Fruit fly (Drosophila melanogaster): ENCODE results near the gene ort.
A peak's percentile ranks its signal among the peaks of the same experiment; 100 is the strongest.

ort gene

DNA sequence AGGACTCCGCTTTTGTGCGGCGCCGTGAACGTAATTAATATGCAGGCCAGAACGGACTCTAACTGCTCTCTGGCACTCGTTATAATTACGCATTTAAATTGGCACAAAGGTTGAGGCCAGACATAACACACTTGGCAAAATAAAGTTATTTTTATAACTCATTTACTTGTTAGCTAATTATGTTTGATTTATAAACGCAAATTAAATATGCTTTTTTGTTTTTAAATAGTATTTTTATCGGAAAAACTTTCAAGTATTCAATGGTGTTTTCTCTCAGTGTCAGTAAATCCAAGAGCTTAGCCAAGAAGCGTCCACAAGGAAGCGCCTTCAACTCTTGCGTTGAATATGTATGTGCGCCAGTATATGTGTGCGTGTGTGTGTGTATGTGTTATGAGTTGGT, 13.4 kb downstream of the ort start (continued):
- TF ChIP-seq inv (GFP tag; IDR thresholded peaks at IDR 0.05; ENCODE audit: partially characterized antibody), result no peak
- TF ChIP-seq CG12769 (tag; optimal IDR thresholded peaks at IDR 0.05), result no peak
- no peak for TF ChIP-seq D (optimal IDR thresholded peaks at IDR 0.05)
- no peak for TF ChIP-seq D (GFP tag; optimal IDR thresholded peaks at IDR 0.05)
- TF ChIP-seq ac (GFP tag; optimal IDR thresholded peaks at IDR 0.05), result no peak
- no peak for TF ChIP-seq D19A (tag; optimal IDR thresholded peaks at IDR 0.05)
- peak; percentile 40 for TF ChIP-seq gem (tag; optimal IDR thresholded peaks at IDR 0.05)
- no peak for TF ChIP-seq wek (GFP tag; optimal IDR thresholded peaks at IDR 0.05)
- no peak for TF ChIP-seq CG18764 (GFP tag; optimal IDR thresholded peaks at IDR 0.05)
- TF ChIP-seq Med (GFP tag), result peak; percentile 25
- TF ChIP-seq CG6765 (GFP tag; optimal IDR thresholded peaks at IDR 0.05), result peak; percentile 25
- TF ChIP-seq Ptx1 (GFP tag; IDR thresholded peaks at IDR 0.05), result peak; percentile 27; the same call in 1 of the 2 replicates
- no peak for TF ChIP-seq Ets65A (GFP tag)
- no peak for TF ChIP-seq klu (GFP tag; IDR thresholded peaks at IDR 0.05)
- peak; percentile 61 for TF ChIP-seq vvl (GFP tag; IDR thresholded peaks at IDR 0.05)
- TF ChIP-seq Fer2 (tag; optimal IDR thresholded peaks at IDR 0.05), result no peak
- TF ChIP-seq CG43689 (GFP tag; IDR thresholded peaks at IDR 0.05), result no peak
- peak; percentile 37 for TF ChIP-seq CG11504 (tag; optimal IDR thresholded peaks at IDR 0.05)
- no peak for TF ChIP-seq CG8089 (GFP tag; optimal IDR thresholded peaks at IDR 0.05)
- TF ChIP-seq CG31388 (GFP tag; optimal IDR thresholded peaks at IDR 0.05), result no peak
- no peak for TF ChIP-seq crc (GFP tag; optimal IDR thresholded peaks at IDR 0.05)
- no peak for TF ChIP-seq prd (optimal IDR thresholded peaks at IDR 0.05)
- TF ChIP-seq prd (GFP tag; IDR thresholded peaks at IDR 0.05), result no peak
- no peak for TF ChIP-seq slou (GFP tag; optimal IDR thresholded peaks at IDR 0.05)
- no peak for TF ChIP-seq CG12236 (GFP tag; optimal IDR thresholded peaks at IDR 0.05)
- TF ChIP-seq grn (GFP tag; optimal IDR thresholded peaks at IDR 0.05), result no peak
- no peak for TF ChIP-seq psq (GFP tag; optimal IDR thresholded peaks at IDR 0.05)
- TF ChIP-seq CG32532 (GFP tag; IDR thresholded peaks at IDR 0.05), result no peak; the same call in 1 of the 2 replicates
- TF ChIP-seq CG10267 (tag; optimal IDR thresholded peaks at IDR 0.05), result no peak
- no peak for TF ChIP-seq B-H1 (GFP tag; IDR thresholded peaks at IDR 0.05)
- no peak for TF ChIP-seq CG5180 (GFP tag; optimal IDR thresholded peaks at IDR 0.05)
- peak in 1 of 2 experiments; percentile 31 for TF ChIP-seq Hr51 (GFP tag; optimal IDR thresholded peaks at IDR 0.05)
- no peak for TF ChIP-seq CG4820 (GFP tag; optimal IDR thresholded peaks at IDR 0.05)
- peak; percentile 20; the same call in 1 of the 2 replicates for TF ChIP-seq CG9932 (GFP tag; IDR thresholded peaks at IDR 0.05)
- TF ChIP-seq Sry-δ (GFP tag; optimal IDR thresholded peaks at IDR 0.05), result no peak
- no peak for TF ChIP-seq Stat92E (GFP tag; optimal IDR thresholded peaks at IDR 0.05)
- TF ChIP-seq nerfin-2 (GFP tag; IDR thresholded peaks at IDR 0.05; ENCODE audit: partially characterized antibody), result no peak
- peak; percentile 21; the same call in 1 of the 2 replicates for TF ChIP-seq lmd (GFP tag; IDR thresholded peaks at IDR 0.05)
- TF ChIP-seq danr (GFP tag; IDR thresholded peaks at IDR 0.05), result no peak
- TF ChIP-seq ato (GFP tag; IDR thresholded peaks at IDR 0.05; ENCODE audit: partially characterized antibody), result no peak
- TF ChIP-seq Hsf (GFP tag; optimal IDR thresholded peaks at IDR 0.05), result peak; percentile 3
- no peak for TF ChIP-seq E2f1 (GFP tag; IDR thresholded peaks at IDR 0.05)
- TF ChIP-seq CG14710 (tag; optimal IDR thresholded peaks at IDR 0.05), result no peak
- no peak for TF ChIP-seq bcd (GFP tag; optimal IDR thresholded peaks at IDR 0.05)
- no peak for TF ChIP-seq twi (tag; optimal IDR thresholded peaks at IDR 0.05)
- TF ChIP-seq CG1603 (tag; optimal IDR thresholded peaks at IDR 0.05), result no peak
- TF ChIP-seq ase (GFP tag; IDR thresholded peaks at IDR 0.05), result no peak
- TF ChIP-seq tgo (GFP tag; IDR thresholded peaks at IDR 0.05), result peak; percentile 53; the same call in 1 of the 3 replicates
- TF ChIP-seq gcm (GFP tag; optimal IDR thresholded peaks at IDR 0.05), result no peak
- TF ChIP-seq CG42726 (GFP tag; IDR thresholded peaks at IDR 0.05; ENCODE audit: partially characterized antibody), result no peak
- no peak for TF ChIP-seq Ssrp (tag; optimal IDR thresholded peaks at IDR 0.05)
- no peak for TF ChIP-seq so (GFP tag; IDR thresholded peaks at IDR 0.05)
